Worm (Caenorhabditis elegans) whole organism, mixed stage, embryonic: Measurements from ENCODE around the gene K04C1.3.

Source experiments
- blmp-1 ChIP-seq: fragments of 150-350 bp; optimal IDR thresholded peaks from 2 replicates; lab custom pipeline; 2014; ENCODE audit warnings: missing biosample characterization, missing genetic modification characterization
- ces-1 ChIP-seq: fragments of 150-350 bp; optimal IDR thresholded peaks from 2 replicates; lab custom pipeline; 2014; ENCODE audit warnings: missing biosample characterization, missing genetic modification reagents, missing genetic modification characterization
- elt-3 ChIP-seq: fragments of 150-350 bp; optimal IDR thresholded peaks from 2 replicates; lab custom pipeline; 2014; ENCODE audit warnings: missing biosample characterization, missing genetic modification characterization
- lin-13 ChIP-seq: fragments of 150-350 bp; optimal IDR thresholded peaks from 2 replicates; lab custom pipeline; 2014; ENCODE audit warnings: missing biosample characterization, missing genetic modification characterization
- lsy-2 ChIP-seq: fragments of 150-350 bp; optimal IDR thresholded peaks from 2 replicates; lab custom pipeline; 2014; ENCODE audit warnings: missing biosample characterization, missing genetic modification characterization
- nhr-237 ChIP-seq: fragments of 150-350 bp; optimal IDR thresholded peaks from 2 replicates; lab custom pipeline; 2014; ENCODE audit warnings: missing biosample characterization, missing genetic modification characterization
- pha-4 ChIP-seq: fragments of 150-350 bp; optimal IDR thresholded peaks from 2 replicates; lab custom pipeline; 2018; ENCODE audit warnings: missing biosample characterization, missing genetic modification reagents, missing genetic modification characterization
- sptf-1 ChIP-seq: sonication (generic microtip); optimal IDR thresholded peaks from 2 replicates; lab custom pipeline; 2017; ENCODE audit warnings: mild to moderate bottlenecking, missing genetic modification characterization, moderate library complexity, missing compliant biosample characterization
- unc-62 ChIP-seq: fragments of 150-350 bp; optimal IDR thresholded peaks from 2 replicates; lab custom pipeline; 2014; ENCODE audit warnings: missing biosample characterization, missing genetic modification reagents, missing genetic modification characterization

DNA sequence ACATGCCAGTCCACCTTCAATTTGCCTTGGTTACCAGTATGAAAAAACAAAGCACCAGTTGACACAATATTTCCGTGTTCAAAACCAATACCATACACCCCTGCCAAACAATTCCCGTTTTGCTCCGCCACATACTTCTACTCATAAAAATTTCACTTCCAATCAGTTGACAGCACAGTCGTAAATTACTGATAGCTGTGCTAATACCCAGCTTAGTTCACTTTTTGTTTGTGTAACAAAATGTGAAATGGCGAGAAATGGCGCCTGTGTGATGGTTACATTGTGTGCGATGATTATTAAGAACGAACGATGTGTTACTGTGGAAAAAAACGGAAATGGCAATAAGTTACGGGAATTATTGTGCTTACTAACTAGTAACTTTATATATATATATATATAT, 36.9 kb downstream of the K04C1.3 start:
- no peak for TF ChIP-seq lin-13 (tag; lab: Kevin White, UChicago)
- no peak for TF ChIP-seq elt-3
- no peak for TF ChIP-seq ces-1 (GFP tag; lab: Kevin White, UChicago)
- TF ChIP-seq nhr-237 (tag; lab: Kevin White, UChicago): no peak
- TF ChIP-seq pha-4 (tag; lab: Kevin White, UChicago): no peak
- TF ChIP-seq unc-62 (GFP tag; lab: Kevin White, UChicago): no peak
- no peak for TF ChIP-seq blmp-1
- TF ChIP-seq lsy-2 (tag; lab: Kevin White, UChicago): no peak
- no peak for TF ChIP-seq sptf-1 (tag; lab: Kevin White, UChicago)
